Fruit fly (Drosophila melanogaster) Kc167 (cell line): ENCODE measurements around the gene CG1998.

ENCODE experiments used
- Myc ChIP-seq: fragments of >200 bp; optimal IDR thresholded peaks from 2 replicates; lab custom pipeline; 2017; ENCODE audit warnings: missing external identifiers
- insv ChIP-seq: fragments of >200 bp; optimal IDR thresholded peaks from 3 replicates; lab custom pipeline; 2018; ENCODE audit warnings: missing external identifiers

DNA sequence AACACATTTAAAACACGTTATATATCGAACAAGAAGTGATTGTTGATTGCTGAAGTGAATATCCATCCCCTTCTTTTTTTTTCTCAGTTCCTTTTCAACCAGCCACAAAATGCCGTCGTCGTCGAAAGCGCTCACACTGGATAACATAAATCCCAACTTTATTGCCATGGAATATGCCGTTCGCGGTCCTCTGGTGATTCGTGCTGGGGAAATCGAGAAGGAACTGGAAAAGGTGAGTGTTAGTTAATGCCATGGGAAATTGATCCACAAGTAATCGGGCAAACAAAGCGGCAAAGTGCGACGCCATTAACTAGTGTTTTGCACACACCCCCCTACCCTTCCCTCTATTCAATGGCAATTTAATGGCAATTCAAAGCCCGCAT, 38.7 kb downstream of the CG1998 start:
- TF ChIP-seq insv (lab: Kevin White, UChicago) (no peak), Myc (lab: Kevin White, UChicago) (no peak)
